Fruit fly (Drosophila melanogaster) whole organism, embryonic: ENCODE measurements around the gene CG43121.

Experiments used
- ATbp ChIP-seq: fragments of 200-800 bp; sonication (Bioruptor generic); optimal IDR thresholded peaks from 2 replicates; lab custom pipeline; 2017; ENCODE audit warnings: missing biosample characterization, mild to moderate bottlenecking, missing genetic modification characterization, missing genetic modification reagents
- Ada2b ChIP-seq: fragments of 200-800 bp; sonication (Bioruptor generic); IDR thresholded peaks from 2 replicates; pipeline ENCODE4 v1.3.6; 2022; ENCODE audit warnings: missing biosample characterization, missing genetic modification characterization
- BEAF-32 ChIP-seq: fragments of 200-800 bp; sonication (Bioruptor generic); optimal IDR thresholded peaks from 3 replicates; lab custom pipeline; 2017; ENCODE audit warnings: missing biosample characterization, missing genetic modification characterization, mild to moderate bottlenecking, moderate library complexity, missing genetic modification reagents
- CG11085 ChIP-seq: fragments of 200-800 bp; sonication (Bioruptor generic); IDR thresholded peaks from 2 replicates; pipeline ENCODE4 v1.3.6; 2022; ENCODE audit warnings: missing biosample characterization, missing genetic modification characterization
- CG11695 ChIP-seq: fragments of 200-800 bp; sonication (Bioruptor generic); IDR thresholded peaks from 3 replicates; pipeline ENCODE4 v1.3.6; 2022; ENCODE audit warnings: missing biosample characterization, missing genetic modification characterization
- CG12942 ChIP-seq: fragments of 200-800 bp; sonication (Bioruptor generic); optimal IDR thresholded peaks from 3 replicates; lab custom pipeline; 2016; ENCODE audit warnings: missing biosample characterization, missing genetic modification characterization
- CG14050 ChIP-seq: fragments of 200-800 bp; sonication (Bioruptor generic); IDR thresholded peaks from 3 replicates; pipeline ENCODE4 v1.3.6; 2022; ENCODE audit warnings: missing biosample characterization, missing genetic modification characterization
- CG15011 ChIP-seq: fragments of 200-800 bp; sonication (Bioruptor generic); optimal IDR thresholded peaks from 3 replicates; lab custom pipeline; 2018; ENCODE audit warnings: missing biosample characterization, mild to moderate bottlenecking, missing genetic modification characterization
- CG15269 ChIP-seq: fragments of 200-800 bp; sonication (Bioruptor generic); optimal IDR thresholded peaks from 2 replicates; lab custom pipeline; 2018; ENCODE audit warnings: missing biosample characterization, mild to moderate bottlenecking, missing genetic modification characterization, moderate library complexity
- CG1603 ChIP-seq: fragments of 200-800 bp; sonication (Bioruptor generic); optimal IDR thresholded peaks from 2 replicates; lab custom pipeline; 2019; ENCODE audit warnings: missing biosample characterization, mild to moderate bottlenecking, missing genetic modification characterization, moderate library complexity
- CG17568 ChIP-seq: fragments of 200-800 bp; sonication (Bioruptor generic); optimal IDR thresholded peaks from 2 replicates; lab custom pipeline; 2018; ENCODE audit warnings: missing biosample characterization, mild to moderate bottlenecking, missing genetic modification characterization, moderate library complexity
- CG18619 ChIP-seq: fragments of 200-800 bp; sonication (Bioruptor generic); optimal IDR thresholded peaks from 3 replicates; lab custom pipeline; 2017; ENCODE audit warnings: missing biosample characterization, mild to moderate bottlenecking, missing genetic modification characterization
- CG3726 ChIP-seq: fragments of 200-800 bp; sonication (Bioruptor generic); IDR thresholded peaks from 3 replicates; pipeline ENCODE4, ENCODE4 v1.3.6; 2022; ENCODE audit warnings: missing biosample characterization, missing genetic modification characterization
- CG3838 ChIP-seq: fragments of 200-800 bp; sonication (Bioruptor generic); optimal IDR thresholded peaks from 3 replicates; lab custom pipeline; 2016; ENCODE audit warnings: missing biosample characterization, missing genetic modification characterization
- CG42726 ChIP-seq: fragments of 200-800 bp; sonication (Bioruptor generic); IDR thresholded peaks from 2 replicates; pipeline ENCODE4 v1.3.6; 2022; ENCODE audit warnings: missing biosample characterization, missing genetic modification characterization; ENCODE audit not compliant: partially characterized antibody
- CG4820 ChIP-seq: fragments of 200-800 bp; sonication (Bioruptor generic); optimal IDR thresholded peaks from 3 replicates; lab custom pipeline; 2016; ENCODE audit warnings: missing biosample characterization, missing genetic modification characterization
- CG5180 ChIP-seq: fragments of 200-800 bp; sonication (Bioruptor generic); optimal IDR thresholded peaks from 3 replicates; lab custom pipeline; 2017; ENCODE audit warnings: missing biosample characterization, missing genetic modification characterization, mild to moderate bottlenecking, moderate library complexity, missing genetic modification reagents
- CG5245 ChIP-seq: fragments of 200-800 bp; sonication (Bioruptor generic); optimal IDR thresholded peaks from 3 replicates; lab custom pipeline; 2016; ENCODE audit warnings: missing biosample characterization, missing genetic modification characterization
- CG7271 ChIP-seq: fragments of 200-800 bp; sonication (Bioruptor generic); optimal IDR thresholded peaks from 2 replicates; lab custom pipeline; 2018; ENCODE audit warnings: missing biosample characterization, mild to moderate bottlenecking, missing genetic modification characterization, moderate library complexity
- CG7357 ChIP-seq: fragments of 200-800 bp; sonication (Bioruptor generic); IDR thresholded peaks from 3 replicates; pipeline ENCODE4 v1.3.6; 2022; ENCODE audit warnings: missing biosample characterization, missing genetic modification characterization
- CG9932 ChIP-seq: fragments of 200-800 bp; sonication (Bioruptor generic); IDR thresholded peaks from 2 replicates; pipeline ENCODE4 v1.3.6; 2022; ENCODE audit warnings: missing biosample characterization, missing genetic modification characterization
- CrebB ChIP-seq: fragments of 200-800 bp; sonication (Bioruptor generic); optimal IDR thresholded peaks from 3 replicates; lab custom pipeline; 2018; ENCODE audit warnings: missing biosample characterization, mild to moderate bottlenecking, missing genetic modification characterization
- HLH4C ChIP-seq: fragments of 200-800 bp; sonication (Bioruptor generic); IDR thresholded peaks from 3 replicates; pipeline ENCODE4 v1.3.6; 2022; ENCODE audit warnings: missing biosample characterization, missing genetic modification characterization; ENCODE audit not compliant: partially characterized antibody
- Mes4 ChIP-seq: fragments of 200-800 bp; sonication (Bioruptor generic); optimal IDR thresholded peaks from 2 replicates; lab custom pipeline; 2016; ENCODE audit warnings: missing biosample characterization, missing genetic modification characterization
- Oaz ChIP-seq: fragments of 200-800 bp; sonication (Bioruptor generic); IDR thresholded peaks from 2 replicates; pipeline ENCODE4 v1.3.6; 2022; ENCODE audit warnings: missing biosample characterization, missing genetic modification characterization
- PHDP ChIP-seq: fragments of 200-800 bp; sonication (Bioruptor generic); optimal IDR thresholded peaks from 3 replicates; lab custom pipeline; 2018; ENCODE audit warnings: missing biosample characterization, mild to moderate bottlenecking, missing genetic modification characterization, moderate library complexity
- Ptx1 ChIP-seq: fragments of 200-800 bp; sonication (Bioruptor generic); IDR thresholded peaks from 2 replicates; pipeline ENCODE4 v1.3.6; 2022; ENCODE audit warnings: missing biosample characterization, missing genetic modification characterization
- Ravus ChIP-seq: fragments of 200-800 bp; sonication (Bioruptor generic); IDR thresholded peaks from 2 replicates; pipeline ENCODE4 v1.3.6; 2022; ENCODE audit warnings: missing biosample characterization, missing genetic modification characterization
- Ssrp ChIP-seq: fragments of 200-800 bp; sonication (Bioruptor generic); optimal IDR thresholded peaks from 2 replicates; lab custom pipeline; 2018; ENCODE audit warnings: missing biosample characterization, mild to moderate bottlenecking, missing genetic modification characterization, moderate library complexity
- Xrp1 ChIP-seq: fragments of 200-800 bp; sonication (Bioruptor generic); IDR thresholded peaks from 2 replicates; pipeline ENCODE4 v1.3.6; 2022; ENCODE audit warnings: missing biosample characterization, missing genetic modification characterization
- ara ChIP-seq: fragments of 200-800 bp; sonication (Bioruptor generic); IDR thresholded peaks from 2 replicates; pipeline ENCODE4 v1.3.6; 2022; ENCODE audit warnings: missing biosample characterization, missing genetic modification characterization
- bsh ChIP-seq, 2 experiments: fragments of 200-800 bp; sonication (Bioruptor generic); optimal IDR thresholded peaks; 2 replicates each; lab custom pipeline; 2017 to 2018; ENCODE audit warnings: mild to moderate bottlenecking in 2 of 2, missing biosample characterization in 2 of 2, missing genetic modification characterization in 2 of 2, moderate library complexity in 1 of 2
- cg ChIP-seq: fragments of 200-800 bp; sonication (Bioruptor generic); optimal IDR thresholded peaks from 3 replicates; lab custom pipeline; 2019; ENCODE audit warnings: missing biosample characterization, mild to moderate bottlenecking, missing genetic modification characterization, moderate library complexity
- corto ChIP-seq: fragments of 200-800 bp; sonication (Bioruptor generic); optimal IDR thresholded peaks from 2 replicates; lab custom pipeline; 2016; ENCODE audit warnings: missing biosample characterization, mild to moderate bottlenecking, missing genetic modification characterization, moderate library complexity
- crc ChIP-seq: fragments of 200-800 bp; sonication (Bioruptor generic); optimal IDR thresholded peaks from 2 replicates; lab custom pipeline; 2016; ENCODE audit warnings: missing biosample characterization, missing genetic modification characterization
- eve ChIP-seq, 2 experiments: fragments of >200 bp; optimal IDR thresholded peaks; 2 replicates each; lab custom pipeline; 2017; ENCODE audit warnings: missing biosample characterization in 2 of 2, missing genetic modification characterization in 2 of 2
- exex ChIP-seq: fragments of 200-800 bp; sonication (Bioruptor generic); optimal IDR thresholded peaks from 4 replicates; lab custom pipeline; 2018; ENCODE audit warnings: missing biosample characterization, mild to moderate bottlenecking, missing genetic modification characterization, moderate library complexity
- fd102C ChIP-seq: fragments of 200-800 bp; sonication (Bioruptor generic); optimal IDR thresholded peaks from 2 replicates; lab custom pipeline; 2018; ENCODE audit warnings: missing biosample characterization, mild to moderate bottlenecking, missing genetic modification characterization, moderate library complexity
- gcm ChIP-seq: fragments of 200-800 bp; sonication (Bioruptor generic); optimal IDR thresholded peaks from 2 replicates; lab custom pipeline; 2019; ENCODE audit warnings: missing biosample characterization, mild to moderate bottlenecking, missing genetic modification characterization, moderate library complexity
- gt ChIP-seq: fragments of 200-800 bp; sonication (Bioruptor generic); IDR thresholded peaks from 2 replicates; pipeline ENCODE4 v1.3.6; 2022; ENCODE audit warnings: missing biosample characterization, missing genetic modification characterization
- h ChIP-seq: fragments of >200 bp; optimal IDR thresholded peaks from 2 replicates; lab custom pipeline; 2017
- kni ChIP-seq: fragments of 200-800 bp; sonication (Bioruptor generic); optimal IDR thresholded peaks from 3 replicates; lab custom pipeline; 2017; ENCODE audit warnings: mild to moderate bottlenecking, missing biosample characterization, missing genetic modification reagents, missing genetic modification characterization
- nau ChIP-seq: fragments of 200-800 bp; sonication (Bioruptor generic); optimal IDR thresholded peaks from 3 replicates; lab custom pipeline; 2017; ENCODE audit warnings: missing biosample characterization, mild to moderate bottlenecking, missing genetic modification characterization, missing genetic modification reagents
- odd ChIP-seq: fragments of 200-800 bp; sonication (Bioruptor generic); optimal IDR thresholded peaks from 2 replicates; lab custom pipeline; 2017; ENCODE audit warnings: missing biosample characterization, mild to moderate bottlenecking, missing genetic modification characterization
- prd ChIP-seq, 3 experiments: fragments of >200 bp in 2 of 3; fragments of 200-800 bp in 1 of 3; sonication (Bioruptor generic) in 1 of 3; optimal IDR thresholded peaks in 2 of 3; IDR thresholded peaks in 1 of 3; 2 replicates in 2 of 3; 3 replicates in 1 of 3; pipeline versions ENCODE4 v1.3.6 to Lab custom; 2017 to 2022; ENCODE audit warnings: missing biosample characterization in 1 of 3, missing genetic modification characterization in 1 of 3
- schlank ChIP-seq: fragments of 200-800 bp; sonication (Bioruptor generic); optimal IDR thresholded peaks from 2 replicates; lab custom pipeline; 2018; ENCODE audit warnings: missing biosample characterization, mild to moderate bottlenecking, missing genetic modification characterization
- sisA ChIP-seq: fragments of 200-800 bp; sonication (Bioruptor generic); IDR thresholded peaks from 2 replicates; pipeline ENCODE4 v1.3.6; 2022; ENCODE audit warnings: missing biosample characterization, missing genetic modification characterization
- slou ChIP-seq: fragments of 200-800 bp; sonication (Bioruptor generic); optimal IDR thresholded peaks from 3 replicates; lab custom pipeline; 2016; ENCODE audit warnings: missing biosample characterization, missing genetic modification characterization
- stwl ChIP-seq: fragments of 200-800 bp; sonication (Bioruptor generic); optimal IDR thresholded peaks from 3 replicates; lab custom pipeline; 2018; ENCODE audit warnings: missing biosample characterization, mild to moderate bottlenecking, missing genetic modification characterization, moderate library complexity
- unc-4 ChIP-seq: fragments of 200-800 bp; sonication (Bioruptor generic); IDR thresholded peaks from 2 replicates; pipeline ENCODE4 v1.3.6; 2022; ENCODE audit warnings: missing biosample characterization, missing genetic modification characterization; ENCODE audit not compliant: partially characterized antibody
- z ChIP-seq: fragments of 200-800 bp; sonication (Bioruptor generic); IDR thresholded peaks from 3 replicates; pipeline ENCODE4 v1.3.6; 2022; ENCODE audit warnings: missing biosample characterization, missing genetic modification characterization

CG43121 gene

DNA sequence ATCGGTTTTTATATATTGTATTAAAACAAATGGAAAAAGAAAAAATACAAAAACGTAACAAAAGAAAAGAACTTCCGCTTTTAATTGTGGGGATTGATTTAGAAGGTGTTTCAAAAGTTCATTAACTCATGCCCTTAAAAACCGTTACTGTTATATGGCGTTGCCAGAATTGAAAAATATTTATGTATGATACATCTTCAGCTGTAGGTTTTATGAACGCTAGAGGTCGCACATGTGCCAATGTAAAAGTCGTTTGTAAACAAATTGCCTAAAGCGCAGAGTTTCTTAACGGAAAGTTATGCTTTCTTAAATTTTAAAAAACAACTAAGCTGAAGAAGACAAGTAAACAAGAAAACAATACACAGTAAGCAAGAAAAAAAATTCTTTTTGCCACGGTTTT, 691 bp downstream of the CG43121 start (continued):
- no peak for TF ChIP-seq Ada2b
- TF ChIP-seq CG11085 (GFP tag; lab: Robert Waterston, UW): no peak
- TF ChIP-seq crc: no peak
- no peak for TF ChIP-seq Xrp1 (GFP tag; lab: Robert Waterston, UW)
- no peak for TF ChIP-seq CG42726 (GFP tag; lab: Robert Waterston, UW)
- no peak for TF ChIP-seq CG15011
- TF ChIP-seq PHDP (tag; lab: Kevin White, UChicago): no peak
- TF ChIP-seq fd102C (GFP tag; lab: Kevin White, UChicago): no peak
- TF ChIP-seq CG1603 (tag; lab: Kevin White, UChicago): peak; percentile 27
- TF ChIP-seq Ssrp (tag; lab: Kevin White, UChicago): no peak
- TF ChIP-seq CG11695: no peak
- TF ChIP-seq CG17568 (GFP tag; lab: Kevin White, UChicago): no peak
- no peak for TF ChIP-seq eve (GFP tag; optimal IDR thresholded peaks at IDR 0.05; lab: Kevin White, UChicago)
- no peak for TF ChIP-seq BEAF-32 (GFP tag; lab: Kevin White, UChicago)
- no peak for TF ChIP-seq CG4820
- no peak for TF ChIP-seq CrebB (tag; lab: Kevin White, UChicago)
- TF ChIP-seq exex (tag; lab: Kevin White, UChicago): no peak
- no peak for TF ChIP-seq ara
- no peak for TF ChIP-seq z (GFP tag; lab: Robert Waterston, UW)
- TF ChIP-seq CG7357: no peak
- no peak for TF ChIP-seq nau (GFP tag; lab: Kevin White, UChicago)
- no peak for TF ChIP-seq corto (GFP tag; lab: Kevin White, UChicago)
- no peak for TF ChIP-seq sisA
- TF ChIP-seq CG18619: no peak
- no peak for TF ChIP-seq CG3838
- TF ChIP-seq kni (GFP tag; lab: Kevin White, UChicago): no peak
- no peak for TF ChIP-seq CG3726
- TF ChIP-seq bsh (GFP tag; optimal IDR thresholded peaks at IDR 0.05; lab: Kevin White, UChicago): no peak
- no peak for TF ChIP-seq gcm
- no peak for TF ChIP-seq odd
- no peak for TF ChIP-seq ATbp (GFP tag; lab: Kevin White, UChicago)
- peak; percentile 85 for TF ChIP-seq stwl
- TF ChIP-seq CG12942: no peak
- no peak for TF ChIP-seq Ravus (GFP tag; lab: Robert Waterston, UW)
- TF ChIP-seq CG15269 (tag; lab: Kevin White, UChicago): no peak
- no peak for TF ChIP-seq prd (optimal IDR thresholded peaks at IDR 0.05; lab: Kevin White, UChicago)
- TF ChIP-seq prd (GFP tag; IDR thresholded peaks at IDR 0.05; lab: Robert Waterston, UW): no peak
- TF ChIP-seq CG9932: peak; percentile 48
- no peak for TF ChIP-seq slou (GFP tag; lab: Kevin White, UChicago)
- no peak for TF ChIP-seq Ptx1 (GFP tag; lab: Robert Waterston, UW)
- TF ChIP-seq schlank (tag; lab: Kevin White, UChicago): no peak
- no peak for TF ChIP-seq CG14050 (GFP tag; lab: Robert Waterston, UW)
- no peak for TF ChIP-seq CG5245 (GFP tag; lab: Kevin White, UChicago)
- no peak for TF ChIP-seq unc-4 (GFP tag; lab: Robert Waterston, UW)
- no peak for TF ChIP-seq cg (GFP tag; lab: Kevin White, UChicago)
- TF ChIP-seq gt (GFP tag; lab: Robert Waterston, UW): no peak
- TF ChIP-seq Oaz (GFP tag; lab: Robert Waterston, UW): no peak
- TF ChIP-seq h: no peak
- no peak for TF ChIP-seq HLH4C (GFP tag; lab: Robert Waterston, UW)
- TF ChIP-seq CG5180 (GFP tag; lab: Kevin White, UChicago): no peak
- TF ChIP-seq Mes4 (GFP tag; lab: Kevin White, UChicago): no peak
- no peak for TF ChIP-seq CG7271
